Fruit fly (Drosophila melanogaster): ENCODE measurements around the gene CG17219.
A peak's percentile ranks its signal among the peaks of the same experiment; 100 is the strongest.

Gene CG17219

DNA sequence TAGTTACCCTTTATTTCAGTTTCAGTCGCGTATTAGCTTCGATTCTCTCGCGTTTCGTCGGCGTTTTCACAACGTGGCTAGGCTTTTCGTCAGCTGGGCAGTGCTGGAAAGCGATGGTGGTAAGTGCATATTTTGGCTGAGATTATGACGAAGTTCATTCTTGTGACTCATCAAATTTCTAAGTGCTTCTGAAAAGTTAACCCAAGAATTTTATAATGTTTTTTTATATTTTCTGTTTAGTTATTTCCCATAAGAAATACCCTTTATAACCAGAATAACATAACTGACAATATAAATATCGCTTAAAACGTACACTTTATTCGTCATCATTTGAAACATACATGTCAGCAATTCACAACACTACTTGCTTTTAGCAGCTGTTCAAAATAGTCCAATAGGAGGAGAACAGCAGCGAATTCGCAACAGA, 8.1 kb downstream of the CG17219 start, which contains the start of the genes CG17260 and SerRS:
Gene CG17260 (plus strand): TSS at position 78 of the 427 bp plus-strand sequence.
Gene SerRS (minus strand): TSS at position 251 of the 427 bp plus-strand sequence.
- no peak for TF ChIP-seq Abd-B (GFP tag; optimal IDR thresholded peaks at IDR 0.05)
- peak; percentile 88 for TF ChIP-seq Sp1 (GFP tag; optimal IDR thresholded peaks at IDR 0.05)
- peak; percentile 94 for TF ChIP-seq ey (GFP tag; optimal IDR thresholded peaks at IDR 0.05)
- no peak for TF ChIP-seq Hnf4 (GFP tag; optimal IDR thresholded peaks at IDR 0.05)
- TF ChIP-seq OdsH (GFP tag; optimal IDR thresholded peaks at IDR 0.05), result peak; percentile 94
- TF ChIP-seq HLH106 (tag; optimal IDR thresholded peaks at IDR 0.05), result peak; percentile 94
- TF ChIP-seq Rel (GFP tag; optimal IDR thresholded peaks at IDR 0.05), result no peak
- peak; percentile 68 for TF ChIP-seq Rel (tag; optimal IDR thresholded peaks at IDR 0.05)
- peak; percentile 97 for TF ChIP-seq h (GFP tag; optimal IDR thresholded peaks at IDR 0.05)
- TF ChIP-seq lola (GFP tag; optimal IDR thresholded peaks at IDR 0.05), result no peak
- peak; percentile 81 for TF ChIP-seq CG9705 (GFP tag; optimal IDR thresholded peaks at IDR 0.05)
- TF ChIP-seq GATAd (GFP tag; optimal IDR thresholded peaks at IDR 0.05), result peak; percentile 90
- TF ChIP-seq Mio (GFP tag; optimal IDR thresholded peaks at IDR 0.05), result peak; percentile 59
- peak; percentile 95 for TF ChIP-seq fru (GFP tag; optimal IDR thresholded peaks at IDR 0.05)
- TF ChIP-seq br (GFP tag; optimal IDR thresholded peaks at IDR 0.05), result peak; percentile 96
- TF ChIP-seq psq (GFP tag; optimal IDR thresholded peaks at IDR 0.05), result peak; percentile 93
- TF ChIP-seq Jra (GFP tag; optimal IDR thresholded peaks at IDR 0.05), result no peak
- peak; percentile 95 for TF ChIP-seq rgr (GFP tag; optimal IDR thresholded peaks at IDR 0.05)
- TF ChIP-seq sv (GFP tag; optimal IDR thresholded peaks at IDR 0.05), result peak; percentile 81
- TF ChIP-seq dmrt93B (GFP tag; optimal IDR thresholded peaks at IDR 0.05), result peak; percentile 89
- peak; percentile 72 for TF ChIP-seq sage (GFP tag; optimal IDR thresholded peaks at IDR 0.05)
- peak; percentile 81 for TF ChIP-seq CG32264 (GFP tag; optimal IDR thresholded peaks at IDR 0.05)
- TF ChIP-seq Myc (optimal IDR thresholded peaks at IDR 0.05), result peak; percentile 49
- TF ChIP-seq foxo (GFP tag; optimal IDR thresholded peaks at IDR 0.05), result peak; percentile 28 to 98
- TF ChIP-seq woc (GFP tag; optimal IDR thresholded peaks at IDR 0.05), result no peak
- TF ChIP-seq Dfd (GFP tag; optimal IDR thresholded peaks at IDR 0.05), result no peak
- TF ChIP-seq dsf (GFP tag; optimal IDR thresholded peaks at IDR 0.05; ENCODE audit: borderline replicate concordance), result peak; percentile 90

DNA sequence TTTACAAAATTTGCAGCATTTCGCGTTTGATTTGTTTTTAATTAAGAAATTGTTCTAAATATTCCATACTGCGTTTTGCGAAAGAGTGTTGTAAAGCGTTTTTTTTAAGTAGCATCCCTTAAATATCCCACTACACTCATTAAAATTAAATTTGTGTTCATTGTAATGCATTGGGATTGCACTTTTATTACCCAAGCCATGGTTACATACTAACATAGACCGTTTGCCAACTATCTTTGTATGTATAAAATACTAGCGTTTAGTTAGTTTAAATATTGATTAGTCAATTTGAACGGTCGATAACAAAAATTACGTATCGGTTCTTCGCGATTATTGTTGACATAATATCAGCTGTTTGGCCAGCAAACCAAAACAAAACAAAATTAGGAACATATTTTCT, 10.7 kb downstream of the CG17219 start, which contains the start of the genes cnir and CG17221:
Gene cnir (minus strand): TSS at position 39 of the 400 bp plus-strand sequence.
Gene CG17221 (plus strand): TSS at position 203 of the 400 bp plus-strand sequence.
- TF ChIP-seq Abd-B (GFP tag; optimal IDR thresholded peaks at IDR 0.05) (no peak), Hr83 (GFP tag; optimal IDR thresholded peaks at IDR 0.05; ENCODE audit: poor library complexity, severe bottlenecking) (peak; percentile 84), foxo (GFP tag; optimal IDR thresholded peaks at IDR 0.05) (peak in 1 of 2 experiments; percentile 82), sage (GFP tag; optimal IDR thresholded peaks at IDR 0.05) (peak; percentile 59), N (GFP tag; optimal IDR thresholded peaks at IDR 0.05) (no peak), rgr (GFP tag; optimal IDR thresholded peaks at IDR 0.05) (peak; percentile 80), Hr78 (GFP tag; optimal IDR thresholded peaks at IDR 0.05) (no peak), Jra (GFP tag; optimal IDR thresholded peaks at IDR 0.05) (peak; percentile 86), lola (GFP tag; optimal IDR thresholded peaks at IDR 0.05) (no peak), GATAd (GFP tag; optimal IDR thresholded peaks at IDR 0.05) (peak; percentile 52), Rel (GFP tag; optimal IDR thresholded peaks at IDR 0.05) (no peak), Rel (tag; optimal IDR thresholded peaks at IDR 0.05) (peak; percentile 39), CG32264 (GFP tag; optimal IDR thresholded peaks at IDR 0.05) (peak; percentile 60), Sp1 (GFP tag; optimal IDR thresholded peaks at IDR 0.05) (peak; percentile 66), br (GFP tag; optimal IDR thresholded peaks at IDR 0.05) (peak; percentile 76), sv (GFP tag; optimal IDR thresholded peaks at IDR 0.05) (peak; percentile 45), woc (GFP tag; optimal IDR thresholded peaks at IDR 0.05) (peak; percentile 41), dsf (GFP tag; optimal IDR thresholded peaks at IDR 0.05; ENCODE audit: borderline replicate concordance) (peak; percentile 87), HLH106 (tag; optimal IDR thresholded peaks at IDR 0.05) (peak; percentile 69), CG9705 (GFP tag; optimal IDR thresholded peaks at IDR 0.05) (peak; percentile 66), h (GFP tag; optimal IDR thresholded peaks at IDR 0.05) (peak; percentile 85), usp (GFP tag; optimal IDR thresholded peaks at IDR 0.05) (no peak), Myc (optimal IDR thresholded peaks at IDR 0.05) (peak; percentile 31), CrebA (GFP tag; optimal IDR thresholded peaks at IDR 0.05; ENCODE audit: borderline replicate concordance) (no peak), Dfd (GFP tag; optimal IDR thresholded peaks at IDR 0.05) (no peak), fru (GFP tag; optimal IDR thresholded peaks at IDR 0.05) (peak; percentile 70), dl (GFP tag; optimal IDR thresholded peaks at IDR 0.05; ENCODE audit: insufficient read depth in 1 of 2, partially characterized antibody in 2 of 2) (no peak), Hnf4 (GFP tag; optimal IDR thresholded peaks at IDR 0.05) (peak; percentile 91), ey (GFP tag; optimal IDR thresholded peaks at IDR 0.05) (peak; percentile 73), Vsx2 (GFP tag; optimal IDR thresholded peaks at IDR 0.05; ENCODE audit: partially characterized antibody) (no peak), psq (GFP tag; optimal IDR thresholded peaks at IDR 0.05) (peak; percentile 64), jim (GFP tag; optimal IDR thresholded peaks at IDR 0.05) (no peak), tai (GFP tag; optimal IDR thresholded peaks at IDR 0.05) (no peak), Dif (GFP tag; optimal IDR thresholded peaks at IDR 0.05; ENCODE audit: partially characterized antibody) (no peak), OdsH (GFP tag; optimal IDR thresholded peaks at IDR 0.05) (peak; percentile 69)

Measured in whole organism, wandering third instar larva.